Fruit fly (Drosophila melanogaster): ENCODE results near the gene CG31139.

The CG31139 gene

dm6 chr3R:22753600-22753894 is 4.7 kb upstream of the CG31139 start:
- no peak for TF ChIP-seq Crg-1 (GFP tag; optimal IDR thresholded peaks at IDR 0.05)
- TF ChIP-seq Mnt (GFP tag; optimal IDR thresholded peaks at IDR 0.05) = no peak
- TF ChIP-seq CG1620 (GFP tag; optimal IDR thresholded peaks at IDR 0.05) = no peak
- no peak for TF ChIP-seq Clk (GFP tag; optimal IDR thresholded peaks at IDR 0.05)
- TF ChIP-seq cic (GFP tag; optimal IDR thresholded peaks at IDR 0.05) = peak; percentile 67
- no peak for TF ChIP-seq cnc (optimal IDR thresholded peaks at IDR 0.05)

DNA sequence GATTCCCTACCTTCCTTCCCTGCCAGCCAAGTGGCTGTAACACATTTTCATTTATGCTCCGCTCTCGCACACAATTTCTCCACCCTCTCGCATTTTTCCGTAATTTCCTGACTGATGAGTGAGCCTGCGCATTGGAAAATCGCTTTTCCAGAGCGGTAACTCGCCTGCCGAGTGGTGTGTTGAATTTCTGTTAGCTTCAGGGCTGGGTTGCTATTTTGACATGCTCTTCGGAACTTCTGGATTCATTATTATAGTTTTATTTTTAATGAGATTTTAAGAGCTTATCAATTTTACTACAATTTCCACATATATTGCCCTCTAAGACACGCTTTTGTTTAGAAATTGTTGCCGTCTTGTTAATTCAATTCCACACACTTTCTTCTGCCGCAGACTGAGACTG is 4.1 kb upstream of the CG31139 start:
- TF ChIP-seq Clk (GFP tag; optimal IDR thresholded peaks at IDR 0.05) (no peak), cic (GFP tag; optimal IDR thresholded peaks at IDR 0.05) (no peak), bab1 (GFP tag; optimal IDR thresholded peaks at IDR 0.05) (no peak), CG14711 (tag; optimal IDR thresholded peaks at IDR 0.05) (no peak), Crg-1 (GFP tag; optimal IDR thresholded peaks at IDR 0.05) (no peak), CG12768 (GFP tag; optimal IDR thresholded peaks at IDR 0.05) (no peak), Mnt (GFP tag; optimal IDR thresholded peaks at IDR 0.05) (no peak), ovo (GFP tag; optimal IDR thresholded peaks at IDR 0.05) (no peak), CG7101 (tag; optimal IDR thresholded peaks at IDR 0.05) (no peak), CG5204 (GFP tag; optimal IDR thresholded peaks at IDR 0.05) (no peak), tj (GFP tag; optimal IDR thresholded peaks at IDR 0.05) (no peak), CG33017 (tag; optimal IDR thresholded peaks at IDR 0.05) (no peak), pad (GFP tag; optimal IDR thresholded peaks at IDR 0.05) (no peak), CG1620 (GFP tag; optimal IDR thresholded peaks at IDR 0.05) (no peak), CG7045 (GFP tag; optimal IDR thresholded peaks at IDR 0.05) (no peak)

DNA sequence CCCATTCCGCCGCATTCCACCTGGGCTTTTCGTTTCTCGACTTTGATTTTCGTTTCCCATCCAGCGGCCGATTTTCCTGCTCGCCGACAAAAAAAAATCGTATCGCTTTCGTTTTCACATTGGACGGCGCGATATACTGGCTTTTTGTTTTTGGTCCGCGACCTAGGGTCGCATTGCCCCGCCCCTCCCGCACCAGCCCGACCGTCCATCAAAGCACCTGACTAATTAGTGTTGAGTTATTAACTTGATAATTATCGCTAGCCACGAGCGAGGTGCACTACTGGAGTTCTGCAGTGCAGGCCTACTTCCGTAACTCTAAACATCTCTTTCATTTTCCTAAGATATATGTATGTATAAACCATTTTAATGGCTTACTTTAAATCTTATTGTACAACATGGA is 2.8 kb upstream of the CG31139 start:
- TF ChIP-seq CG12768 (GFP tag; optimal IDR thresholded peaks at IDR 0.05) (no peak), Mnt (GFP tag; optimal IDR thresholded peaks at IDR 0.05) (no peak), CG14711 (tag; optimal IDR thresholded peaks at IDR 0.05) (no peak), cnc (optimal IDR thresholded peaks at IDR 0.05) (no peak), kay (GFP tag; ENCODE audit: borderline replicate concordance) (no peak), CG7045 (GFP tag; optimal IDR thresholded peaks at IDR 0.05) (no peak), pad (GFP tag; optimal IDR thresholded peaks at IDR 0.05) (no peak), Hr96 (GFP tag; optimal IDR thresholded peaks at IDR 0.05) (no peak), Clk (GFP tag; optimal IDR thresholded peaks at IDR 0.05) (no peak), cic (GFP tag; optimal IDR thresholded peaks at IDR 0.05) (no peak), CG11617 (GFP tag; optimal IDR thresholded peaks at IDR 0.05) (no peak)

DNA sequence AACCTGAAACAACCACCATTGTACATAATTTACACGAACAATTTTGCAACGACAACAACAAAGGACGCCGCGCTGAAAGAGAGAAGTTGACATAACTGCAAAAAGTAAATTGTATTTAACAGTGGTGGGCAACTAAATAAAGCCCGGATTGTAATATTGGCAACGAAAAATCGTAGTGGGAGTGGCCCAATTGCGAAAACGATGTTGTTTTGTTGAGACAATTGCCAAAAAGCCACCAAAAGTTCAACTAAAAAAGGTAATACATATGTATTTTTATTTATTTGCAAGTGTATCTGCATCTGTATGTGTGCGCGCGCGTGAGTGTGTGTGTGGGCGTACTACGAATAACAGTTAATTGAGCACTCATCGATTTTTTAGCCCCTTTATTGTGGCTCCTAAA is 2.3 kb upstream of the CG31139 start:
- no peak for TF ChIP-seq CG14711 (tag; optimal IDR thresholded peaks at IDR 0.05)
- TF ChIP-seq CG33017 (tag; optimal IDR thresholded peaks at IDR 0.05) = no peak
- TF ChIP-seq cic (GFP tag; optimal IDR thresholded peaks at IDR 0.05) = no peak
- TF ChIP-seq Hr96 (GFP tag; optimal IDR thresholded peaks at IDR 0.05) = no peak
- TF ChIP-seq Clk (GFP tag; optimal IDR thresholded peaks at IDR 0.05) = no peak
- no peak for TF ChIP-seq CG7101 (tag; optimal IDR thresholded peaks at IDR 0.05)
- no peak for TF ChIP-seq CG12768 (GFP tag; optimal IDR thresholded peaks at IDR 0.05)
- TF ChIP-seq CG1620 (GFP tag; optimal IDR thresholded peaks at IDR 0.05) = no peak
- TF ChIP-seq CG5204 (GFP tag; optimal IDR thresholded peaks at IDR 0.05) = no peak
- TF ChIP-seq kay (GFP tag; ENCODE audit: borderline replicate concordance) = no peak
- no peak for TF ChIP-seq CG11617 (GFP tag; optimal IDR thresholded peaks at IDR 0.05)
- TF ChIP-seq pad (GFP tag; optimal IDR thresholded peaks at IDR 0.05) = no peak
- no peak for TF ChIP-seq toe (GFP tag; optimal IDR thresholded peaks at IDR 0.05)
- TF ChIP-seq Crg-1 (GFP tag; optimal IDR thresholded peaks at IDR 0.05) = no peak
- TF ChIP-seq bab1 (GFP tag; optimal IDR thresholded peaks at IDR 0.05) = no peak

DNA sequence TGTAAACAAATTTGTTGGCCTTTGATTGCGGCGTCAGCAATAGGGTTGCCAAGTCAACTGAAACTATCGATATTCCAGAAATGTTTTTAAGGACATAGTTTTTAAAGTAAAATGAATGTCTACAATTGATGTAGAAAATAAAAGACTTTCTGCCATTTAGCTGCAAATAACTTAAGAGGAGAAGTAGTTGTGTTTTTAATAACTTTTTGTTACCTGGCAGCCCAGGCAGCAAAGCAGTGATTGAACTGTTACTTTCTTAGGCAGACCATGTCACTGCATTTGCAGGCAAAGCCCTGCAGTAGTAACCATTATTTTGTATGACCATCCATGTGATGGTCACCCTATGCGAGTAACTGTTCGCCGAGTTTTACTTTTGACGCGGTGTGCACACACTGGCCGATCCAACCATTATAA is 1.7 kb upstream of the CG31139 start, which contains the start of the genes rumi, CG7029 and Usp12-46:
Gene rumi (minus strand): TSS at position 64 of the 414 bp plus-strand sequence.
Gene CG7029 (plus strand): TSS at position 368 of the 414 bp plus-strand sequence.
Gene Usp12-46 (plus strand): TSS at position 368 of the 414 bp plus-strand sequence.
- peak; percentile 83 for TF ChIP-seq CG11617 (GFP tag; optimal IDR thresholded peaks at IDR 0.05)
- peak; percentile 79 for TF ChIP-seq ovo (GFP tag; optimal IDR thresholded peaks at IDR 0.05)
- peak; percentile 83 for TF ChIP-seq CG33017 (tag; optimal IDR thresholded peaks at IDR 0.05)
- no peak for TF ChIP-seq cnc (optimal IDR thresholded peaks at IDR 0.05)
- TF ChIP-seq CG5204 (GFP tag; optimal IDR thresholded peaks at IDR 0.05) = no peak
- no peak for TF ChIP-seq toe (GFP tag; optimal IDR thresholded peaks at IDR 0.05)
- peak; percentile 44 for TF ChIP-seq cic (GFP tag; optimal IDR thresholded peaks at IDR 0.05)
- TF ChIP-seq tj (GFP tag; optimal IDR thresholded peaks at IDR 0.05) = peak; percentile 89
- peak; percentile 69 for TF ChIP-seq Crg-1 (GFP tag; optimal IDR thresholded peaks at IDR 0.05)
- TF ChIP-seq bab1 (GFP tag; optimal IDR thresholded peaks at IDR 0.05) = peak; percentile 90
- peak; percentile 80 for TF ChIP-seq CG7045 (GFP tag; optimal IDR thresholded peaks at IDR 0.05)
- TF ChIP-seq CG14711 (tag; optimal IDR thresholded peaks at IDR 0.05) = peak; percentile 98
- TF ChIP-seq Mnt (GFP tag; optimal IDR thresholded peaks at IDR 0.05) = peak; percentile 76
- peak; percentile 78 for TF ChIP-seq Clk (GFP tag; optimal IDR thresholded peaks at IDR 0.05)
- peak; percentile 92 for TF ChIP-seq Hr96 (GFP tag; optimal IDR thresholded peaks at IDR 0.05)
- TF ChIP-seq CG7101 (tag; optimal IDR thresholded peaks at IDR 0.05) = peak; percentile 85
- TF ChIP-seq pad (GFP tag; optimal IDR thresholded peaks at IDR 0.05) = peak; percentile 59
- TF ChIP-seq kay (GFP tag; ENCODE audit: borderline replicate concordance) = no peak
- TF ChIP-seq CG12768 (GFP tag; optimal IDR thresholded peaks at IDR 0.05) = peak; percentile 82
- peak; percentile 89 for TF ChIP-seq CG1620 (GFP tag; optimal IDR thresholded peaks at IDR 0.05)

dm6 chr3R:22750039-22750438 is 1.2 kb upstream of the CG31139 start:
- TF ChIP-seq CG7101 (tag; optimal IDR thresholded peaks at IDR 0.05) (no peak), Clk (GFP tag; optimal IDR thresholded peaks at IDR 0.05) (no peak), toe (GFP tag; optimal IDR thresholded peaks at IDR 0.05) (no peak), cic (GFP tag; optimal IDR thresholded peaks at IDR 0.05) (no peak), ovo (GFP tag; optimal IDR thresholded peaks at IDR 0.05) (no peak), CG14711 (tag; optimal IDR thresholded peaks at IDR 0.05) (no peak), CG12768 (GFP tag; optimal IDR thresholded peaks at IDR 0.05) (no peak), CG5204 (GFP tag; optimal IDR thresholded peaks at IDR 0.05) (no peak), pad (GFP tag; optimal IDR thresholded peaks at IDR 0.05) (no peak), cnc (optimal IDR thresholded peaks at IDR 0.05) (no peak), kay (GFP tag; ENCODE audit: borderline replicate concordance) (no peak), CG33017 (tag; optimal IDR thresholded peaks at IDR 0.05) (no peak), CG7045 (GFP tag; optimal IDR thresholded peaks at IDR 0.05) (no peak), Hr96 (GFP tag; optimal IDR thresholded peaks at IDR 0.05) (no peak), CG11617 (GFP tag; optimal IDR thresholded peaks at IDR 0.05) (no peak), tj (GFP tag; optimal IDR thresholded peaks at IDR 0.05) (no peak), Crg-1 (GFP tag; optimal IDR thresholded peaks at IDR 0.05) (no peak), bab1 (GFP tag; optimal IDR thresholded peaks at IDR 0.05) (no peak), CG1620 (GFP tag; optimal IDR thresholded peaks at IDR 0.05) (no peak)
